Fruit fly (Drosophila melanogaster) whole organism, pupa: ENCODE data around the gene CG6686.

Source experiments
- CG10348 ChIP-seq: fragments of 200-800 bp; sonication (Bioruptor generic); IDR thresholded peaks from 2 replicates; pipeline ENCODE4 v1.3.6; 2022; ENCODE audit warnings: missing biosample characterization, missing genetic modification characterization
- CG14655 ChIP-seq: fragments of 200-800 bp; sonication (Bioruptor generic); optimal IDR thresholded peaks from 3 replicates; lab custom pipeline; 2017; ENCODE audit warnings: mild to moderate bottlenecking, missing biosample characterization, missing genetic modification reagents, missing genetic modification characterization
- CG15710 ChIP-seq: fragments of 200-800 bp; sonication (Bioruptor generic); optimal IDR thresholded peaks from 2 replicates; lab custom pipeline; 2018; ENCODE audit warnings: missing biosample characterization, mild to moderate bottlenecking, missing genetic modification characterization, moderate library complexity
- CG17806 ChIP-seq: fragments of 200-800 bp; sonication (Bioruptor generic); optimal IDR thresholded peaks from 2 replicates; lab custom pipeline; 2018; ENCODE audit warnings: missing biosample characterization, mild to moderate bottlenecking, missing genetic modification characterization, moderate library complexity
- CG34367 ChIP-seq: fragments of 200-800 bp; sonication (Bioruptor generic); optimal IDR thresholded peaks from 2 replicates; lab custom pipeline; 2018; ENCODE audit warnings: missing biosample characterization, mild to moderate bottlenecking, missing genetic modification characterization
- EcR ChIP-seq: fragments of 200-800 bp; sonication (Bioruptor generic); optimal IDR thresholded peaks from 3 replicates; lab custom pipeline; 2019; ENCODE audit warnings: missing biosample characterization, missing genetic modification characterization, mild to moderate bottlenecking, moderate library complexity, missing genetic modification reagents
- Pif1B ChIP-seq: fragments of 200-800 bp; sonication (Bioruptor generic); optimal IDR thresholded peaks from 3 replicates; lab custom pipeline; 2016; ENCODE audit warnings: missing biosample characterization, missing genetic modification characterization
- fd96Ca ChIP-seq: fragments of 200-800 bp; sonication (Bioruptor generic); IDR thresholded peaks from 3 replicates; pipeline ENCODE4 v1.3.6; 2022; ENCODE audit warnings: missing biosample characterization, missing genetic modification characterization
- gl ChIP-seq: fragments of 200-800 bp; sonication (Bioruptor generic); optimal IDR thresholded peaks from 2 replicates; lab custom pipeline; 2018; ENCODE audit warnings: missing biosample characterization, mild to moderate bottlenecking, missing genetic modification characterization

DNA sequence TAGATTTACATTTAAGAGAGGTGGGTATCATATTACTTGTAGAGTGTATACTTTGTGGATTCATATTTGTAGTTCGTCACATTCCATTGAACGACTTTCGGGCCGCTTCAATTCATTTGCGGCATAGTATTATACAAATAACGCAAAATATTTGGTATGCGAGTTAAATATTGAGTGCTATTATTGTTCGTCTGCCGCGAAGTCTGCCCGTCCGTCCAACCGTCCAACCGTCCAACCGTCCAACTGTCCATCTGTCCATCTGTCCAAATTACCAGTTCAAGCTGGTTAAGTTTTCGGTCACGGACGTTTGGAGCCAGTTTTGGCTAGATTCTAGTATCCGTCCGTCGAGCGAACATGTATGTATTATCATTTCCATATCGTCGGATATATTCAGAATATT is 36.3 kb upstream of the CG6686 start:
- no peak for TF ChIP-seq CG15710 (tag; lab: Kevin White, UChicago)
- TF ChIP-seq CG34367 (tag; lab: Kevin White, UChicago) = no peak
- TF ChIP-seq EcR (GFP tag; lab: Kevin White, UChicago) = no peak
- TF ChIP-seq Pif1B (GFP tag; lab: Kevin White, UChicago) = no peak
- TF ChIP-seq CG14655 (GFP tag; lab: Kevin White, UChicago) = no peak
- TF ChIP-seq gl (tag; lab: Kevin White, UChicago) = no peak
- TF ChIP-seq CG10348 (GFP tag; lab: Robert Waterston, UW) = no peak
- no peak for TF ChIP-seq CG17806 (tag; lab: Kevin White, UChicago)
- no peak for TF ChIP-seq fd96Ca (GFP tag; lab: Robert Waterston, UW)
